Fruit fly (Drosophila melanogaster) whole organism, wandering third instar larva: Measurements from ENCODE around the gene Zw.

ENCODE experiments used
- Abd-B ChIP-seq: fragments of >200 bp; optimal IDR thresholded peaks from 2 replicates; lab custom pipeline; 2017; ENCODE audit warnings: missing biosample characterization, missing genetic modification characterization
- CG32264 ChIP-seq: fragments of 200-800 bp; sonication (Bioruptor generic); optimal IDR thresholded peaks from 2 replicates; lab custom pipeline; 2016; ENCODE audit warnings: missing biosample characterization, missing genetic modification characterization
- CG9705 ChIP-seq: fragments of 200-800 bp; sonication (Bioruptor generic); optimal IDR thresholded peaks from 2 replicates; lab custom pipeline; 2018; ENCODE audit warnings: missing biosample characterization, mild to moderate bottlenecking, missing genetic modification characterization
- CrebA ChIP-seq: fragments of 200-800 bp; sonication (Bioruptor generic); optimal IDR thresholded peaks from 2 replicates; lab custom pipeline; 2016; ENCODE audit warnings: missing biosample characterization, mild to moderate bottlenecking, missing genetic modification characterization, borderline replicate concordance
- Dfd ChIP-seq: fragments of >200 bp; optimal IDR thresholded peaks from 2 replicates; lab custom pipeline; 2017; ENCODE audit warnings: missing biosample characterization, missing genetic modification characterization
- Dif ChIP-seq: fragments of 200-275, 200-300 bp; sonication (Bioruptor generic); optimal IDR thresholded peaks from 2 replicates; lab custom pipeline; 2018; ENCODE audit warnings: missing biosample characterization, missing genetic modification characterization; ENCODE audit not compliant: partially characterized antibody
- GATAd ChIP-seq: sonication (Bioruptor generic); optimal IDR thresholded peaks from 2 replicates; lab custom pipeline; 2016; ENCODE audit warnings: missing biosample characterization, missing genetic modification characterization
- HLH106 ChIP-seq: fragments of 200-800 bp; optimal IDR thresholded peaks from 3 replicates; lab custom pipeline; 2019; ENCODE audit warnings: missing biosample characterization, mild to moderate bottlenecking, missing genetic modification characterization, moderate library complexity
- Hr78 ChIP-seq: fragments of >200 bp; optimal IDR thresholded peaks from 2 replicates; lab custom pipeline; 2017; ENCODE audit warnings: missing biosample characterization, missing genetic modification characterization
- Hr83 ChIP-seq: fragments of 200-300 bp; sonication (Bioruptor generic); optimal IDR thresholded peaks from 2 replicates; lab custom pipeline; 2016; ENCODE audit warnings: missing biosample characterization, mild to moderate bottlenecking, missing genetic modification characterization, moderate library complexity; ENCODE audit not compliant: poor library complexity, severe bottlenecking
- Mio ChIP-seq: sonication (Bioruptor generic); optimal IDR thresholded peaks from 2 replicates; lab custom pipeline; 2016; ENCODE audit warnings: missing biosample characterization, missing genetic modification characterization
- N ChIP-seq: fragments of >200 bp; optimal IDR thresholded peaks from 2 replicates; lab custom pipeline; 2018; ENCODE audit warnings: missing biosample characterization, missing external identifiers, missing genetic modification characterization
- OdsH ChIP-seq: fragments of 200-800 bp; sonication (Bioruptor generic); optimal IDR thresholded peaks from 2 replicates; lab custom pipeline; 2016; ENCODE audit warnings: missing biosample characterization, mild to moderate bottlenecking, missing genetic modification characterization
- Rel ChIP-seq, 2 experiments: fragments of 200-800 bp; sonication (Bioruptor generic) in 1 of 2; optimal IDR thresholded peaks; 2 replicates in 1 of 2; 3 replicates in 1 of 2; lab custom pipeline; 2016 to 2019; ENCODE audit warnings: mild to moderate bottlenecking in 2 of 2, missing biosample characterization in 2 of 2, missing genetic modification characterization in 2 of 2, moderate library complexity in 1 of 2
- Sp1 ChIP-seq: fragments of 200-800 bp; sonication (Bioruptor generic); optimal IDR thresholded peaks from 3 replicates; lab custom pipeline; 2019; ENCODE audit warnings: missing biosample characterization, mild to moderate bottlenecking, missing genetic modification characterization, moderate library complexity
- Vsx2 ChIP-seq: fragments of 200-300, 225-300 bp; sonication (Bioruptor generic); optimal IDR thresholded peaks from 2 replicates; lab custom pipeline; 2018; ENCODE audit warnings: missing biosample characterization, missing genetic modification characterization; ENCODE audit not compliant: partially characterized antibody
- br ChIP-seq: fragments of 200-800 bp; sonication (Bioruptor generic); optimal IDR thresholded peaks from 2 replicates; lab custom pipeline; 2016; ENCODE audit warnings: missing biosample characterization, missing genetic modification characterization
- brk ChIP-seq: fragments of 200-800 bp; sonication (Bioruptor generic); optimal IDR thresholded peaks from 2 replicates; lab custom pipeline; 2016; ENCODE audit warnings: missing biosample characterization, mild to moderate bottlenecking, missing genetic modification characterization
- dl ChIP-seq, 2 experiments: fragments of 175-275, 200-275 bp in 1 of 2; fragments of 200-275 bp in 1 of 2; sonication (Bioruptor generic); optimal IDR thresholded peaks; lab custom pipeline; 2018; ENCODE audit warnings: mild to moderate bottlenecking in 2 of 2, missing biosample characterization in 2 of 2, missing genetic modification characterization in 2 of 2, moderate library complexity in 2 of 2; ENCODE audit not compliant: partially characterized antibody in 2 of 2, insufficient read depth in 1 of 2
- dmrt93B ChIP-seq: fragments of 200-800 bp; sonication (Bioruptor generic); optimal IDR thresholded peaks from 2 replicates; lab custom pipeline; 2018; ENCODE audit warnings: missing biosample characterization, mild to moderate bottlenecking, missing genetic modification characterization
- dsf ChIP-seq: sonication (Bioruptor generic); optimal IDR thresholded peaks from 2 replicates; lab custom pipeline; 2016; ENCODE audit warnings: missing biosample characterization, missing genetic modification characterization, borderline replicate concordance
- ey ChIP-seq: fragments of 200-800 bp; sonication (Bioruptor generic); optimal IDR thresholded peaks from 2 replicates; lab custom pipeline; 2016; ENCODE audit warnings: missing biosample characterization, missing genetic modification characterization
- foxo ChIP-seq, 2 experiments: fragments of 200-800 bp; sonication (Bioruptor generic); optimal IDR thresholded peaks; 2 replicates in 1 of 2; 3 replicates in 1 of 2; lab custom pipeline; 2016 to 2017; ENCODE audit warnings: missing biosample characterization in 2 of 2, missing genetic modification characterization in 2 of 2
- fru ChIP-seq: fragments of 200-800 bp; sonication (Bioruptor generic); optimal IDR thresholded peaks from 3 replicates; lab custom pipeline; 2016; ENCODE audit warnings: missing biosample characterization, mild to moderate bottlenecking, missing genetic modification characterization
- h ChIP-seq: fragments of 200-800 bp; sonication (Bioruptor generic); optimal IDR thresholded peaks from 3 replicates; lab custom pipeline; 2016; ENCODE audit warnings: missing biosample characterization, mild to moderate bottlenecking, missing genetic modification characterization
- pan ChIP-seq: fragments of >200 bp; optimal IDR thresholded peaks from 2 replicates; lab custom pipeline; 2017
- psq ChIP-seq: fragments of 200-800 bp; sonication (Bioruptor generic); optimal IDR thresholded peaks from 3 replicates; lab custom pipeline; 2017; ENCODE audit warnings: missing biosample characterization, mild to moderate bottlenecking, missing genetic modification characterization, moderate library complexity
- rgr ChIP-seq: fragments of 200-800 bp; sonication (Bioruptor generic); optimal IDR thresholded peaks from 3 replicates; lab custom pipeline; 2016; ENCODE audit warnings: missing biosample characterization, mild to moderate bottlenecking, missing genetic modification characterization
- sage ChIP-seq: fragments of 200-800 bp; sonication (Bioruptor generic); optimal IDR thresholded peaks from 2 replicates; lab custom pipeline; 2016; ENCODE audit warnings: missing biosample characterization, mild to moderate bottlenecking, missing genetic modification characterization
- sv ChIP-seq: fragments of 200-800 bp; sonication (Bioruptor generic); optimal IDR thresholded peaks from 3 replicates; lab custom pipeline; 2016; ENCODE audit warnings: missing biosample characterization, missing genetic modification characterization
- tai ChIP-seq: sonication (Bioruptor generic); optimal IDR thresholded peaks from 2 replicates; lab custom pipeline; 2016; ENCODE audit warnings: missing biosample characterization, missing genetic modification characterization
- usp ChIP-seq: fragments of >200 bp; optimal IDR thresholded peaks from 2 replicates; lab custom pipeline; 2017; ENCODE audit warnings: missing biosample characterization, missing genetic modification characterization
- woc ChIP-seq: sonication (Bioruptor generic); optimal IDR thresholded peaks from 2 replicates; lab custom pipeline; 2016; ENCODE audit warnings: missing biosample characterization, mild to moderate bottlenecking, missing genetic modification characterization

Gene Zw

DNA sequence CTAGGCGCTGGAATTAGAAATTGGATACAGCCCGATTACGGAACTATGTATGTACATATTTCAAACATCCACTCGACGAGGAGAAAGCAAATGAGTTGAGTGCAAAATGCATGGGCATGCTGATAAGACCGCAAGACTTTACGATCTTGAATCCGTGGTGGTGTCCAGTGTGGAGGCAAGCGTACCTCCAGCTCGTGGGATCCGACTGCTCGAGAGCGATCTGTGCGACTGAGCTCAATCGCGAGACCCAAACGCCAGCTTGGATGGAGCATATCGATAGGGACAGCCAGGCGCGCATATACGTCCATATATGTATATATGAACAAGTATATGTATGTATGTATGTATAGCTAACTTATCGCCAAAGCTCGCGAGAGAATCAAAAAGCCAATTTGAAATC lies 8.6 kb downstream of the Zw start, which contains the start of gene et:
et (minus strand) TSS at position 230 of the 400 bp plus-strand sequence.
- TF ChIP-seq dl (GFP tag; optimal IDR thresholded peaks at IDR 0.05; lab: Kevin White, UChicago; ENCODE audit: insufficient read depth in 1 of 2, partially characterized antibody in 2 of 2), result no peak
- TF ChIP-seq h (GFP tag; lab: Kevin White, UChicago), result no peak

DNA sequence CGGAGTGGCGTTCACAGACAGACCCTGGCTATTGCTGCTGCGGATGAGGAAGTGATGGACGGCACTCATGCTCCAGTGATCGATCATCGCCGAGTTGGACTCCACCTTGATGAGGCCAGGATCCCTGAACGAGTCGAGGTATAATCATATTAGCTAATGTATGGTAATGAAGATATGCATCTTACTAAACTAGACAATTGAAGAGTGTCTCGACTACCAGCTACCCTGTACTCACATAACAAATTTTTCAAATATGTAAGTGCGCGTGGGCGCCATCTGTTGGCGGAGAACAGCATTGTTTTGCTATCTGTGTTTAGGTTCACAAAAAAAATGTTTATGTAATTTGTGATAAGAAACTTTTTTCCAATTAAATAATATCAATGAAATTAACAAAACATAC lies 12.2 kb downstream of the Zw start:
- TF ChIP-seq N (GFP tag; lab: Kevin White, UChicago), result no peak
- no peak for TF ChIP-seq sv (GFP tag; lab: Kevin White, UChicago)
- no peak for TF ChIP-seq ey (GFP tag; lab: Kevin White, UChicago)
- TF ChIP-seq sage (GFP tag; lab: Kevin White, UChicago), result no peak
- no peak for TF ChIP-seq br (GFP tag; lab: Kevin White, UChicago)

DNA sequence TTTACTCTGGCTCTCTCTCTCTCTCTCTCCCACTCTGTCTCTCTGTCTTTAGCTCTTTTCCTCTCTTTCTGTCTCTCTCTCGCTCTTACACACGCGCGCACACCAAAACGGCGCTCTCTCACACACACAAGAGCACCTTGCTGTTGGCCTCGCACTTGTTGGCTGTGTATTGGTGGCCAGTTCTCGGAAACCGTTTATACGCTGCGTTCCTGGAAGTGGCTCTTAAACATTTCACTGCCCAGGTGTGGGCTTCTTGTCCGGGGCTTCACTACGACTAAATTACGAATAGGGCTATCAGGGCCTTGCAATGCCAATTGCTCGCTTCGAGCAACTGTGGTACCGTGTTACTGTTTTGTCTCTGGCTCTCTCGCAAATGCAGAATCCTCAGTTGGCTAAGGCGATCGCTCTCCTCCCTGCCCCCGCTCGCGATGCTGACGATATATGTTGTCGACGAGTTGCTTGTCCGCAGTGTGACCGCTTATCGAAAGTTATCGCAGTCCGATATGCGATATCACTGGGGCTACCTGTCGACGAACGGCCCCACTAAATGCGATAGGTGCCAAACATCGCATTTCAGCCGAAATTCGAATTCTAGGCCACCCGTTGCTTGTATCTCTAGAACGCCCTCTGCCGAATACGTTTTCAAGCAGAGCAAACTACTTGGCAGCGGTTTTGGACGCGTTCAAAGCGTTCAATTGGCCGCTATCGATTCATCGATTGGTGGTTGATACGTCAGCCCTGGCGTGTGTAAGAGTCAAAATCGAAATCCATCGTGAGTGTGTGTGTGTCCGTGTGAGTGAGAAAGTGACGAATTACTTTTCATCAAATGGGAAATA lies 16.2 kb downstream of the Zw start, which contains the start of the genes dome and Ubqn:
dome (minus strand) TSS at position 479 of the 836 bp plus-strand sequence.
Ubqn (plus strand) TSS at position 769 of the 836 bp plus-strand sequence.
- no peak for TF ChIP-seq Abd-B (GFP tag; lab: Kevin White, UChicago)
- no peak for TF ChIP-seq sv (GFP tag; lab: Kevin White, UChicago)
- no peak for TF ChIP-seq CG32264 (GFP tag; lab: Kevin White, UChicago)
- peak; percentile 1 for TF ChIP-seq woc (GFP tag; lab: Kevin White, UChicago)
- peak in 1 of 2 experiments; percentile 2 for TF ChIP-seq foxo (GFP tag; optimal IDR thresholded peaks at IDR 0.05; lab: Kevin White, UChicago)
- TF ChIP-seq Vsx2 (GFP tag; lab: Kevin White, UChicago), result no peak
- peak; percentile 27 for TF ChIP-seq Sp1 (GFP tag; lab: Kevin White, UChicago)
- TF ChIP-seq GATAd (GFP tag; lab: Kevin White, UChicago), result no peak
- TF ChIP-seq HLH106 (tag; lab: Kevin White, UChicago), result peak; percentile 16
- peak; percentile 23 for TF ChIP-seq CG9705 (GFP tag; lab: Kevin White, UChicago)
- TF ChIP-seq sage (GFP tag; lab: Kevin White, UChicago), result no peak
- TF ChIP-seq Rel (GFP tag; optimal IDR thresholded peaks at IDR 0.05; lab: Kevin White, UChicago), result no peak
- TF ChIP-seq Rel (tag; optimal IDR thresholded peaks at IDR 0.05; lab: Kevin White, UChicago), result peak; percentile 4
- TF ChIP-seq Dif, result peak; percentile 96
- peak; percentile 86 to 97 for TF ChIP-seq dl (GFP tag; optimal IDR thresholded peaks at IDR 0.05; lab: Kevin White, UChicago; ENCODE audit: insufficient read depth in 1 of 2, partially characterized antibody in 2 of 2)
- no peak for TF ChIP-seq ey (GFP tag; lab: Kevin White, UChicago)
- peak; percentile 30 for TF ChIP-seq fru (GFP tag; lab: Kevin White, UChicago)
- no peak for TF ChIP-seq Hr78 (GFP tag; lab: Kevin White, UChicago)
- no peak for TF ChIP-seq CrebA (GFP tag; lab: Kevin White, UChicago)
- no peak for TF ChIP-seq brk (GFP tag; lab: Kevin White, UChicago)
- TF ChIP-seq br (GFP tag; lab: Kevin White, UChicago), result peak; percentile 8
- TF ChIP-seq psq (GFP tag; lab: Kevin White, UChicago), result no peak
- no peak for TF ChIP-seq OdsH (GFP tag; lab: Kevin White, UChicago)
- TF ChIP-seq h (GFP tag; lab: Kevin White, UChicago), result peak; percentile 29
- no peak for TF ChIP-seq dmrt93B
- TF ChIP-seq rgr (GFP tag; lab: Kevin White, UChicago), result peak; percentile 21
- TF ChIP-seq dsf, result no peak
- peak; percentile 38 for TF ChIP-seq N (GFP tag; lab: Kevin White, UChicago)
- TF ChIP-seq Dfd (GFP tag; lab: Kevin White, UChicago), result no peak
- no peak for TF ChIP-seq pan (lab: Kevin White, UChicago)
- TF ChIP-seq Hr83, result no peak
- TF ChIP-seq usp (GFP tag; lab: Kevin White, UChicago), result no peak
- TF ChIP-seq Mio, result no peak
- TF ChIP-seq tai (GFP tag; lab: Kevin White, UChicago), result no peak
